Fruit fly (Drosophila melanogaster) whole organism, embryonic: ENCODE results near the gene fred.
A peak's percentile ranks its signal among the peaks of the same experiment; 100 is the strongest.

Experiments used
- Ada2b ChIP-seq: fragments of 200-800 bp; sonication (Bioruptor generic); IDR thresholded peaks from 2 replicates; pipeline ENCODE4 v1.3.6; 2022; ENCODE audit warnings: missing biosample characterization, missing genetic modification characterization
- CG10654 ChIP-seq: fragments of 200-800 bp; sonication (Bioruptor generic); optimal IDR thresholded peaks from 2 replicates; lab custom pipeline; 2016; ENCODE audit warnings: missing biosample characterization, missing genetic modification characterization
- CG12155 ChIP-seq: fragments of 200-800 bp; sonication (Bioruptor generic); optimal IDR thresholded peaks from 3 replicates; lab custom pipeline; 2016; ENCODE audit warnings: missing biosample characterization, missing genetic modification characterization
- CG12219 ChIP-seq: fragments of 200-800 bp; sonication (Bioruptor generic); optimal IDR thresholded peaks from 3 replicates; lab custom pipeline; 2018; ENCODE audit warnings: missing biosample characterization, mild to moderate bottlenecking, missing genetic modification characterization
- CG12659 ChIP-seq: fragments of 200-800 bp; sonication (Bioruptor generic); optimal IDR thresholded peaks from 3 replicates; lab custom pipeline; 2017; ENCODE audit warnings: mild to moderate bottlenecking, missing biosample characterization, missing genetic modification reagents, missing genetic modification characterization
- CG13424 ChIP-seq: fragments of 200-800 bp; sonication (Bioruptor generic); optimal IDR thresholded peaks from 2 replicates; lab custom pipeline; 2019; ENCODE audit warnings: missing biosample characterization, mild to moderate bottlenecking, missing genetic modification characterization, moderate library complexity
- CG14710 ChIP-seq: fragments of 200-800 bp; sonication (Bioruptor generic); optimal IDR thresholded peaks from 3 replicates; lab custom pipeline; 2019; ENCODE audit warnings: missing biosample characterization, mild to moderate bottlenecking, missing genetic modification characterization, moderate library complexity
- CG1529 ChIP-seq: fragments of 200-800 bp; sonication (Bioruptor generic); optimal IDR thresholded peaks from 3 replicates; lab custom pipeline; 2018; ENCODE audit warnings: missing biosample characterization, missing genetic modification characterization
- CG17568 ChIP-seq: fragments of 200-800 bp; sonication (Bioruptor generic); optimal IDR thresholded peaks from 2 replicates; lab custom pipeline; 2018; ENCODE audit warnings: missing biosample characterization, mild to moderate bottlenecking, missing genetic modification characterization, moderate library complexity
- CG1792 ChIP-seq: fragments of 200-800 bp; sonication (Bioruptor generic); optimal IDR thresholded peaks from 2 replicates; lab custom pipeline; 2016; ENCODE audit warnings: missing biosample characterization, missing genetic modification characterization
- CG2120 ChIP-seq: fragments of 200-800 bp; sonication (Bioruptor generic); optimal IDR thresholded peaks from 3 replicates; lab custom pipeline; 2016; ENCODE audit warnings: missing biosample characterization, missing genetic modification characterization
- CG2678 ChIP-seq: fragments of 200-800 bp; sonication (Bioruptor generic); optimal IDR thresholded peaks from 3 replicates; lab custom pipeline; 2019; ENCODE audit warnings: missing biosample characterization, mild to moderate bottlenecking, missing genetic modification characterization, moderate library complexity
- CG30431 ChIP-seq: fragments of 200-800 bp; sonication (Bioruptor generic); optimal IDR thresholded peaks from 2 replicates; lab custom pipeline; 2017; ENCODE audit warnings: missing biosample characterization, missing genetic modification characterization
- CG34376 ChIP-seq: fragments of 200-800 bp; sonication (Bioruptor generic); optimal IDR thresholded peaks from 2 replicates; lab custom pipeline; 2018; ENCODE audit warnings: missing biosample characterization, mild to moderate bottlenecking, missing genetic modification characterization
- CG3726 ChIP-seq: fragments of 200-800 bp; sonication (Bioruptor generic); IDR thresholded peaks from 3 replicates; pipeline ENCODE4, ENCODE4 v1.3.6; 2022; ENCODE audit warnings: missing biosample characterization, missing genetic modification characterization
- CG7372 ChIP-seq: fragments of 200-800 bp; sonication (Bioruptor generic); IDR thresholded peaks from 2 replicates; pipeline ENCODE4 v1.3.6; 2022; ENCODE audit warnings: missing biosample characterization, missing genetic modification characterization
- CG7963 ChIP-seq: fragments of 200-800 bp; sonication (Bioruptor generic); IDR thresholded peaks from 3 replicates; pipeline ENCODE4 v1.3.6; 2022; ENCODE audit warnings: missing biosample characterization, missing genetic modification characterization; ENCODE audit not compliant: partially characterized antibody
- CG7987 ChIP-seq: fragments of 200-800 bp; sonication (Bioruptor generic); optimal IDR thresholded peaks from 2 replicates; lab custom pipeline; 2018; ENCODE audit warnings: missing biosample characterization, mild to moderate bottlenecking, missing genetic modification characterization, moderate library complexity
- CG8089 ChIP-seq: fragments of 200-800 bp; sonication (Bioruptor generic); optimal IDR thresholded peaks from 3 replicates; lab custom pipeline; 2016; ENCODE audit warnings: missing biosample characterization, missing genetic modification characterization
- CG8281 ChIP-seq: fragments of 200-800 bp; sonication (Bioruptor generic); optimal IDR thresholded peaks from 2 replicates; lab custom pipeline; 2018; ENCODE audit warnings: missing biosample characterization, mild to moderate bottlenecking, missing genetic modification characterization, moderate library complexity
- CG9437 ChIP-seq: fragments of 200-800 bp; sonication (Bioruptor generic); optimal IDR thresholded peaks from 2 replicates; lab custom pipeline; 2018; ENCODE audit warnings: missing biosample characterization, mild to moderate bottlenecking, missing genetic modification characterization
- CG9727 ChIP-seq: fragments of 200-800 bp; sonication (Bioruptor generic); optimal IDR thresholded peaks from 3 replicates; lab custom pipeline; 2017; ENCODE audit warnings: missing biosample characterization, mild to moderate bottlenecking, missing genetic modification characterization
- CG9817 ChIP-seq: fragments of 200-800 bp; sonication (Bioruptor generic); optimal IDR thresholded peaks from 2 replicates; lab custom pipeline; 2018; ENCODE audit warnings: missing biosample characterization, mild to moderate bottlenecking, missing genetic modification characterization, moderate library complexity
- CHES-1-like ChIP-seq: fragments of 200-800 bp; sonication (Bioruptor generic); optimal IDR thresholded peaks from 2 replicates; lab custom pipeline; 2016; ENCODE audit warnings: missing biosample characterization, missing genetic modification characterization
- Camta ChIP-seq: fragments of 200-800 bp; sonication (Bioruptor generic); optimal IDR thresholded peaks from 2 replicates; lab custom pipeline; 2016; ENCODE audit warnings: missing biosample characterization, missing genetic modification characterization
- Deaf1 ChIP-seq: fragments of 200-800 bp; optimal IDR thresholded peaks from 3 replicates; lab custom pipeline; 2019; ENCODE audit warnings: missing biosample characterization, mild to moderate bottlenecking, missing genetic modification characterization, moderate library complexity
- Dll ChIP-seq: fragments of 200-800 bp; sonication (Bioruptor generic); IDR thresholded peaks from 4 replicates; pipeline ENCODE4 v1.3.6; 2022; ENCODE audit warnings: missing biosample characterization, missing genetic modification characterization; ENCODE audit not compliant: partially characterized antibody
- Hmr ChIP-seq: fragments of 200-800 bp; sonication (Bioruptor generic); optimal IDR thresholded peaks from 3 replicates; lab custom pipeline; 2017; ENCODE audit warnings: mild to moderate bottlenecking, missing biosample characterization, missing genetic modification reagents, missing genetic modification characterization
- Hr78 ChIP-seq, 2 experiments: fragments of 200-800 bp in 1 of 2; fragments of >200 bp in 1 of 2; sonication (Bioruptor generic) in 1 of 2; optimal IDR thresholded peaks; 2 replicates each; lab custom pipeline; 2017 to 2019; ENCODE audit warnings: missing biosample characterization in 2 of 2, missing genetic modification characterization in 2 of 2, mild to moderate bottlenecking in 1 of 2, moderate library complexity in 1 of 2
- Mad ChIP-seq: fragments of 200-800 bp; sonication (Bioruptor generic); optimal IDR thresholded peaks from 2 replicates; lab custom pipeline; 2016; ENCODE audit warnings: missing biosample characterization, missing genetic modification characterization
- Med ChIP-seq: fragments of 200-800 bp; sonication (Bioruptor generic); peaks from one replicate; lab custom pipeline; 2016; ENCODE audit warnings: missing biosample characterization, missing genetic modification characterization, mild to moderate bottlenecking, inconsistent platforms, moderate library complexity
- Rfx ChIP-seq: fragments of 200-800 bp; sonication (Bioruptor generic); IDR thresholded peaks from 2 replicates; pipeline ENCODE4 v1.3.6; 2022; ENCODE audit warnings: missing biosample characterization, missing genetic modification characterization
- Sox100B ChIP-seq: fragments of 200-800 bp; sonication (Bioruptor generic); optimal IDR thresholded peaks from 3 replicates; lab custom pipeline; 2018; ENCODE audit warnings: missing biosample characterization, mild to moderate bottlenecking, missing genetic modification characterization
- Usf ChIP-seq: fragments of 200-800 bp; sonication (Bioruptor generic); optimal IDR thresholded peaks from 2 replicates; lab custom pipeline; 2017; ENCODE audit warnings: missing genotype, missing biosample characterization, missing genetic modification characterization
- cas ChIP-seq: fragments of 200-800 bp; sonication (Bioruptor generic); IDR thresholded peaks from 2 replicates; pipeline ENCODE4 v1.3.6; 2022; ENCODE audit warnings: missing biosample characterization, missing genetic modification characterization
- crp ChIP-seq, 2 experiments: fragments of 200-800 bp; sonication (Bioruptor generic); optimal IDR thresholded peaks; 2 replicates in 1 of 2; 3 replicates in 1 of 2; lab custom pipeline; 2017; ENCODE audit warnings: missing biosample characterization in 2 of 2, missing genetic modification characterization in 2 of 2, mild to moderate bottlenecking in 1 of 2, moderate library complexity in 1 of 2
- esg ChIP-seq: fragments of 200-800 bp; sonication (Bioruptor generic); conservative IDR thresholded peaks from 2 replicates; pipeline ENCODE4 v1.3.6; 2022; ENCODE audit warnings: missing biosample characterization, missing genetic modification characterization
- onecut ChIP-seq: fragments of 200-800 bp; sonication (Bioruptor generic); IDR thresholded peaks from 2 replicates; pipeline ENCODE4 v1.3.6; 2022; ENCODE audit warnings: missing biosample characterization, missing genetic modification characterization
- pho ChIP-seq: fragments of 200-800 bp; sonication (Bioruptor generic); optimal IDR thresholded peaks from 2 replicates; lab custom pipeline; 2016; ENCODE audit warnings: missing biosample characterization, missing genetic modification characterization
- pzg ChIP-seq: fragments of 200-800 bp; sonication (Bioruptor generic); optimal IDR thresholded peaks from 3 replicates; lab custom pipeline; 2018; ENCODE audit warnings: missing biosample characterization, mild to moderate bottlenecking, missing genetic modification characterization, moderate library complexity
- so ChIP-seq: fragments of 200-800 bp; sonication (Bioruptor generic); IDR thresholded peaks from 3 replicates; pipeline ENCODE4 v1.3.6; 2022; ENCODE audit warnings: missing biosample characterization, missing genetic modification characterization
- sr ChIP-seq: fragments of 200-800 bp; sonication (Bioruptor generic); IDR thresholded peaks from 3 replicates; pipeline ENCODE4 v1.3.6; 2022; ENCODE audit warnings: missing biosample characterization, missing genetic modification characterization
- ssp ChIP-seq: fragments of 200-800 bp; sonication (Bioruptor generic); IDR thresholded peaks from 2 replicates; pipeline ENCODE4 v1.3.6; 2022; ENCODE audit warnings: missing biosample characterization, missing genetic modification characterization
- tap ChIP-seq: fragments of 200-800 bp; optimal IDR thresholded peaks from 3 replicates; lab custom pipeline; 2019; ENCODE audit warnings: missing biosample characterization, mild to moderate bottlenecking, missing genetic modification characterization, moderate library complexity
- trem ChIP-seq: fragments of 200-800 bp; optimal IDR thresholded peaks from 3 replicates; lab custom pipeline; 2019; ENCODE audit warnings: missing biosample characterization, mild to moderate bottlenecking, missing genetic modification characterization, moderate library complexity
- trh ChIP-seq: fragments of 200-800 bp; sonication (Bioruptor generic); optimal IDR thresholded peaks from 2 replicates; lab custom pipeline; 2016; ENCODE audit warnings: missing biosample characterization, missing genetic modification characterization
- wor ChIP-seq: fragments of 200-800 bp; sonication (Bioruptor generic); IDR thresholded peaks from 2 replicates; pipeline ENCODE4 v1.3.6; 2022; ENCODE audit warnings: missing biosample characterization, missing genetic modification characterization
- yki ChIP-seq: fragments of >200 bp; optimal IDR thresholded peaks from 3 replicates; lab custom pipeline; 2018

Gene fred

dm6 chr2L:3914188-3914587 lies 77.3 kb downstream of the fred start, which contains the start of gene Fpgs2:
Gene Fpgs2 (minus strand): TSS chr2L:3914288.
- TF ChIP-seq CG2678 (tag; lab: Kevin White, UChicago) (no peak), Med (GFP tag; lab: Kevin White, UChicago) (no peak), Dll (no peak), CG14710 (tag; lab: Kevin White, UChicago) (no peak), CG34376 (GFP tag; lab: Kevin White, UChicago) (no peak), Camta (GFP tag; lab: Kevin White, UChicago) (no peak), CG13424 (tag; lab: Kevin White, UChicago) (no peak), trem (tag; lab: Kevin White, UChicago) (no peak), CG9817 (tag; lab: Kevin White, UChicago) (no peak), sr (GFP tag; lab: Robert Waterston, UW) (no peak), ssp (GFP tag; lab: Robert Waterston, UW) (no peak), CG9727 (no peak)

dm6 chr2L:3902760-3903159 lies 88.8 kb downstream of the fred start, which contains the start of gene capu:
Gene capu (minus strand): TSS chr2L:3902860.
- TF ChIP-seq Mad (no peak), crp (GFP tag; optimal IDR thresholded peaks at IDR 0.05; lab: Kevin White, UChicago) (no peak), CG1529 (GFP tag; lab: Kevin White, UChicago) (no peak), CG30431 (GFP tag; lab: Kevin White, UChicago) (no peak), CHES-1-like (no peak), CG9437 (GFP tag; lab: Kevin White, UChicago) (no peak), CG10654 (no peak)
- TF ChIP-seq, all 482 proteins: peak for 0

DNA sequence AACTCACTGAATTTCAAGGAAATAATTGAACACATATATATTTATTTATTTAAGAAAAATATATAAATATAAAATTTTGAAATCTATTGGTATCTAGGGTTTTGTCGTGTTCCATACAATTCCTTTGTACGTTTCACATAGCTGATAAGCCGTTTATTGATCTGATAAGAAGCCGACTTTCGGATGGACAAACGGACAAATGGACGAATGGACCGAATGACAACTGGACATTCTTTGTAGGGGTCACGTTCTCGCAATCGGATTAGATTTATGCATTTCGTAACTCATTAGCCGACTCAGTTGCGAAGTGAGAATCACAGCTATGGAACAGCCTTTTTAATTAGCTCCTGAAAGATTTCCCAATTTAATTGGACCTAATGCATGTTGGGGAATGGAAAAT lies 94.0 kb downstream of the fred start:
- TF ChIP-seq CG3726 (GFP tag; lab: Robert Waterston, UW) (no peak), CG7987 (no peak), Rfx (GFP tag; lab: Robert Waterston, UW) (no peak), CG8281 (tag; lab: Kevin White, UChicago) (peak; percentile 90)

DNA sequence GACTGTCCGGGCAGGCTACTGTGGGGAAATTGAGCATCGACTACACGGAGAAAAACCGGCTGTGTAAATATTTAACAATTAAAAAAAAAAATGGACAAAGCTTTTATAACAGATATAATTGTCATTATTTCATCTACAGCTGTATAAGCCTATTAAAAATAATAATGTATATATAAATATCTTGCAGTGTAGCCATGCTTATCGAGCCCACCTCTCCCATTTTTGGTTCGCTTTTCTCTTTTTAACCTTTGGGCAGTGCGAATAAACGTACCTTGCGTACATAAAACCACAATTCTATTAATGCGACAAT lies 94.7 kb downstream of the fred start:
- peak; percentile 69 for TF ChIP-seq onecut (GFP tag; lab: Robert Waterston, UW)
- peak; percentile 54; the same call in 1 of the 2 replicates for TF ChIP-seq wor (GFP tag; lab: Robert Waterston, UW)
- TF ChIP-seq CG7963 (GFP tag; lab: Robert Waterston, UW), result no peak
- TF ChIP-seq cas (GFP tag; lab: Robert Waterston, UW), result 0 out of 2 replicates have a peak, but pooled peaks have one; percentile 40
- TF ChIP-seq CG8089 (GFP tag; lab: Kevin White, UChicago), result no peak
- peak; percentile 65 for TF ChIP-seq CG7372 (GFP tag; lab: Robert Waterston, UW)
- peak; percentile 31 for TF ChIP-seq trh
- no peak for TF ChIP-seq CG17568 (GFP tag; lab: Kevin White, UChicago)
- peak; percentile 62 for TF ChIP-seq CG2120 (GFP tag; lab: Kevin White, UChicago)
- peak; percentile 73; the same call in 2 of the 3 replicates for TF ChIP-seq so (GFP tag; lab: Robert Waterston, UW)
- TF ChIP-seq esg (GFP tag; lab: Robert Waterston, UW), result peak; percentile 56
- TF ChIP-seq Ada2b, result peak; percentile 78
- no peak for TF ChIP-seq Hr78 (GFP tag; optimal IDR thresholded peaks at IDR 0.05; lab: Kevin White, UChicago)
- TF ChIP-seq CG12659, result peak; percentile 40
- peak; percentile 18 for TF ChIP-seq tap (tag; lab: Kevin White, UChicago)
- peak; percentile 32 for TF ChIP-seq Usf (GFP tag; lab: Kevin White, UChicago)
- no peak for TF ChIP-seq yki (lab: Kevin White, UChicago)
- TF ChIP-seq pho (GFP tag; lab: Kevin White, UChicago), result peak; percentile 35
- peak; percentile 25 for TF ChIP-seq Sox100B (GFP tag; lab: Kevin White, UChicago)
- TF ChIP-seq Hmr, result peak; percentile 73
- no peak for TF ChIP-seq CHES-1-like
- TF ChIP-seq Deaf1 (tag; lab: Kevin White, UChicago), result no peak
- peak; percentile 65 for TF ChIP-seq CG12155 (GFP tag; lab: Kevin White, UChicago)
- TF ChIP-seq pzg (GFP tag; lab: Kevin White, UChicago), result no peak
- peak; percentile 2 for TF ChIP-seq CG1792
- peak; percentile 17 for TF ChIP-seq CG12219 (GFP tag; lab: Kevin White, UChicago)
